Worm (Caenorhabditis elegans): ENCODE results near the gene F54C9.9.

- no peak for TF ChIP-seq dao-5 (tag; optimal IDR thresholded peaks at IDR 0.05)
- TF ChIP-seq him-1 (tag; optimal IDR thresholded peaks at IDR 0.05): no peak
These were observed 6.9 kb upstream of the F54C9.9 start, which contains the start of gene bcs-1 for ce11 chrII:8570977-8571376.
